Worm (Caenorhabditis elegans) whole organism, dauer: ENCODE data around the gene mcat-1.
"Not testable (repeated sequence)": the region's sequence is repeated elsewhere in the genome, so short reads cannot be mapped to it uniquely, and the experiment has no call there.

Experiments
- unc-62 ChIP-seq: sonication (generic microtip); optimal IDR thresholded peaks from 2 replicates; lab custom pipeline; 2017; ENCODE audit warnings: missing biosample characterization, missing genetic modification reagents, missing genetic modification characterization

The mcat-1 gene

DNA sequence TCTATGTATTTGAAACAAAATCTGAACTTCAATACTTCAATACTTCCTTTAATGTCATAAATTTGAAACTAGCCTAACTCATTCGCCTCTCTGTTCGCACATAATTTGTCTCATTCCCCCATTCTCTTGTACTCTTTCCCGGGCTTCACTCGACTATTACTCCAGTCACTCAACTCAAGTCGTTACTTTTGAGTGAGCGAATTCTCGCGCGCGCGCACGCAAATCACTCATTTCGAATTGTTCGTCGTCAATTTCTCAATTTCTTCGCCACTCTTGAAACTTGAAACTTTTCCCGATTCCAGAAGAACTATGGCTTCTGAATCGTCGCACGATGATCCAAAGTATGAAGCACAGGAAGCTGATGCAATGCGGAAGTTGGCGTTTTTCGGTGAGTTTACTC is 12.9 kb upstream of the mcat-1 start, which contains the start of gene col-68:
TSS of gene col-68 (plus strand) at position 301 of the 400 bp plus-strand sequence.
- TF ChIP-seq unc-62 (GFP tag; lab: Kevin White, UChicago), result no peak

DNA sequence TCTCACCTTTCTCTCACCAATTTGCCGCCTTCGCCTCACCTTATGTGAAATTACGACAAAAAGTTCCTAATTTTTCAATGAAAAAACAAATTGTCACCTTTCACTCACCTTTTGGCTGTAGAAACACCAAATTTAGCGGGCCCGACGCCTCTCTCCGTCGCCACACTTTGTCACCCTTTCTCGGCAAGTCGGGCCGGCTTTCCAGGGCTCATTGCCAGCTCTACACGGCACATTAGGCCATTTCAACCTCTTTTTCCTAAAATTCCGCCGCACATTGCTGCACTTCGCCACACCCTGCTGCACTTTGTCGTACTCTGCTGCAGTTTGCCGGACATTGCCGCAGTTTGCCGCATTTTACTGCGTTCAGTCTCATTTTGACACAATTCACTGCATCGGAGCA is 9.9 kb upstream of the mcat-1 start:
- no peak for TF ChIP-seq unc-62 (GFP tag; lab: Kevin White, UChicago)

DNA sequence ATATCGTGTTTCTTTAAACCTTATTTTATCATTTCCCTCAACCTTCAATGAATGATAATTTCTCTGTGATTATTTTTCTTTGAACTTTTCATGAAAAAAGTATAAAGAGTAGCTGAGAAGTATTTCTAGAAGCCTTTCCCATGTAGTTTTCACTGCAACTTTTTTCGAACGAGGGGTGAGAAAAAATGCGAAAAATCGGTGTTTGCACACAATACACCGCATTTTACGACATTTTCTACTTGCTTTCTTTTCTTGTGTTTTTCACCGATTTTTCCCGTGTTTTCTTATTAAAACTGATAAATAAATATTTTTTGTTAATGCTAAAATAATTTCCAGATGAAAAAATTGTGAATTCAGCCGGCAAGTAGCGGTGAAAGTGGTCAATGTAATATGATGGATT is 7.6 kb upstream of the mcat-1 start, which contains the start of gene C50D2.10:
TSS of gene C50D2.10 (plus strand) at position 245 of the 400 bp plus-strand sequence.
- TF ChIP-seq unc-62 (GFP tag; lab: Kevin White, UChicago), result not testable (repeated sequence)

ce11 chrII:97992-98763 is 6.9 kb upstream of the mcat-1 start, which contains the start of the genes luc-7L3 and sftb-6:
TSS of gene luc-7L3 (minus strand) at chrII:98027.
TSS of gene sftb-6 (plus strand) at chrII:98404.
- TF ChIP-seq unc-62 (GFP tag; lab: Kevin White, UChicago), result no peak

DNA sequence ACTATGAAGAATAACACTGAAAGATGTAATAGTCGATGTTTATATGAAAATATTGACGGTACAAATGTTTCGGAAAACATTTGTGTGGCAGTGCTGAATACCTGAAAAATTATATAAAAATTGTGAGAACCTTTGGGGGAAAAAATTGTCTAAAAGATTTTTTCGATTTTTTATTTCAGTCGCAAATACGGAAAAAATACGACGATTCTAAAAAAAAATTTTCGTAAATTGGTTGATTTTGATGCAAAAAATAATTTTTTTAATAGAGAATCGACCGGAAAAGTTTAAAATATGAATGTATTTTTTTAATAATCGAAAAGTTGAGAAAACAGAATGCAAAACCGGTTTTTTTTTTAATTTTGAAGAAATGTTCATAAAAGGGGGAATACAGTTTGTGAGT is 3.9 kb upstream of the mcat-1 start, which contains the start of gene C50D2.7:
TSS of gene C50D2.7 (minus strand) at position 101 of the 400 bp plus-strand sequence.
- TF ChIP-seq unc-62 (GFP tag; lab: Kevin White, UChicago), result no peak

- TF ChIP-seq unc-62 (GFP tag; lab: Kevin White, UChicago), result no peak
Observed at ce11 chrII:87937-88336, 3.4 kb downstream of the mcat-1 start.

DNA sequence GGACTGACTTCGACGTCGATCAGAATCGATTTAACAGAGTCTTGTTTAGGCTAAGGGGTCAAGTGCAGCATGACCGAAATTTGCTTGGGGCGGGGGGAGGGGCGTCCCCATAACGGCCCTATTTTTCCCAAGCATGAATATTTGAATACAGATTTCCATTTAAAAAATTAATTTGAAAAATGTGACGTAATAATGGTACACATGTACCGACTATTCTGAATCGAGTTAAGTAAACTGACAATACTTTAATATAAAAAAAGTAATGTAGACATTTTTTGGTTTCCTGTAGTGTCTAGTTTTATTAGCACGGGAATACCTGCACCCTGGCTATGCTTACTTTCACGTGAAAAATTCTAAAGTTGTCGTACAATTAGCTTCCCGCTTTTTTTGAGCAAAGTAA is 4.5 kb downstream of the mcat-1 start:
- TF ChIP-seq unc-62 (GFP tag; lab: Kevin White, UChicago), result no peak

DNA sequence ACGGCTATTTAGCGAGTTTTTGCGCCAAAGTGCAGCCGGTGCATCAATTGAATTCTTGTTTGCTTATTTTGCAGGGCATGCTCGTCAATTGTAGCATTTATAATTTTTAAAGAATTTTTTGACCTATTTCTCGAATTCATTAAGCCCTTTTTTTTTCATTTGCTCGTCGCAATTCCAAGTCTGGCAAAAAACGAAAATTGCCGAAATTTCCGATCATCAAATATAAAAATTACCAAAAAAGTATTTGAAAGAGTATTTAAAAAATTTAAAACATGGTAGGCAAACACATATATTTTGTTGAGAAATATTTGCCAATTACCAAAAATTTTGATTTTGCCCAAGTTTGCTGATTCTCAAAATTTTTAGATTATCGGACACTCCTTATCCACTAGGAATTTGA is 7.2 kb downstream of the mcat-1 start, which contains the start of gene C50D2.6:
TSS of gene C50D2.6 (plus strand) at position 301 of the 400 bp plus-strand sequence.
- no peak for TF ChIP-seq unc-62 (GFP tag; lab: Kevin White, UChicago)

DNA sequence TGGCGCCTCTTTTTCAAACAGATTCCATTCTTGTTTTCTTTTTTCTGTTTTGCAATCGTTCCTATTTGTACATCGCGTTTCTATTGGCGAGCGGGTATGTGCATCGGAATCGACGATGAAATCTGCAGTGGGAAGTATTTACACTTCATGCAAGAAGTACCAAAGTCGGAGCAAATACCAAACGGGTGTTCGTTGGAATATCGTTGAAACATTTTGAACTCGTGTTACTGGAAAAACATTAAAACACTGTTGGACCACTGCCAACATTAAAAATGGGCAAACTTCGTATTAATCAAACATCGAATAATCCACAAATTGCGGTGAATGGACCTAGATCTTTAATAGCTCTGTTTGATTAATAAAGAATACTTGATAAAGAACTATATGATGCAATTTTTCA is 12.2 kb downstream of the mcat-1 start, which contains the start of gene C23H3.9:
TSS of gene C23H3.9 (minus strand) at position 101 of the 400 bp plus-strand sequence.
- no peak for TF ChIP-seq unc-62 (GFP tag; lab: Kevin White, UChicago)

DNA sequence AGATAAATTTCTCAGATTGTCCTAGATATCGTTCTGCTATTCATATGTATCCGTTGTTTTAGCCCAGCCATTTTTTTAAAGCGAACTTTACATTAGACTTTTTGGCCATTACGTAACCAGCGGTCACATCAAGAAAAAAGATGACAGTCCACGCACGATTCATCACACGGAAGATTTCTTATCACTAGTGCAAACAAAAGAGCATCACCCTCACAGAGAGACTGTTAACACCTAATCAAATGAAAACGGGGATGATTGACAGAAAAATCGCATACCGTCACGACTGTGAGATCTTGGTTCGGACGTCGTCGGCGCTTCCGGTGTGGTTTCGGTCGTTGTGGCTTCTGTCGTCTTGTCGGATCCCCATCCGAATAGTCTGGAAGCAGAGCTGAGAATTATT is 14.7 kb downstream of the mcat-1 start:
- no peak for TF ChIP-seq unc-62 (GFP tag; lab: Kevin White, UChicago)

ce11 chrII:75831-76230 is 15.5 kb downstream of the mcat-1 start:
- TF ChIP-seq unc-62 (GFP tag; lab: Kevin White, UChicago), result no peak

ce11 chrII:73892-74291 is 17.4 kb downstream of the mcat-1 start:
- no peak for TF ChIP-seq unc-62 (GFP tag; lab: Kevin White, UChicago)

ce11 chrII:73329-73728 is 18.0 kb downstream of the mcat-1 start:
- TF ChIP-seq unc-62 (GFP tag; lab: Kevin White, UChicago), result no peak

DNA sequence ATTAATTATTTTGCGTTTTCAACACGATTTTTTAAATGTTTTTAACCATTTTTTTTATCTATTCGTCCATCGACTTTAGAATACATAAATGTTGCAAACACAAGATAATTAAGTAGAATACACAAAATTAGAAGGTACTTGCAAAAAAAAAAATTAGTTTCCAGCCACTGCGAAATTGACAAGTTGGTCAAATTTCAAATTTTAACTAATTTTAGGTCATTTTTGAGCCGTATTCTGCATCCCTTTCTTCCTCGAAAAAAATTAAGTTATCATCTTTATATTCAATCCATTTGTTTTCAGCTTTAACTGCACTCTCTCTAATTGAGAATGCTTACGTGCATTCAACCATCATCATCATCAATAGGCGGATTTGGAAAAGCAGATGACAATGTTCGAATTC is 22.0 kb downstream of the mcat-1 start, which contains the start of gene egl-26:
TSS of gene egl-26 (plus strand) at position 301 of the 400 bp plus-strand sequence.
- TF ChIP-seq unc-62 (GFP tag; lab: Kevin White, UChicago), result no peak

DNA sequence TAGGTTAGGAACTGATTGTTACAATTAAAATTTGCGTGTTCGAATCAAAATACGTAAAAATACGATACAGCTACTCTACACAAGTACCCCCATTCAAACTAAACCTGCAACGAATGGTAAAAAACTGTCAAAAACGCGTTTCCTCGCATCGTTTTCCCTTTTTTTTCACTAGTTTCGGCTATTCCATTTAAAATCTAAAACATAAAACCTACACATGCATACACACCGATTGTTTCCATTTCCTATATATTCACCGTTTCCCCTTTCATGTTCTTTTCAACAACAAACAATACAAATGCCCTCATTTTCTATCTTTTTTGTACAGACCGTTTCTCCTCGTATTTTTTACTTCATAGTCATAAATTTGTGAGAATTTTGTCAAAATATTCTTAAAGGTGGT is 22.6 kb downstream of the mcat-1 start:
- no peak for TF ChIP-seq unc-62 (GFP tag; lab: Kevin White, UChicago)

ce11 chrII:67663-68062 is 23.7 kb downstream of the mcat-1 start:
- no peak for TF ChIP-seq unc-62 (GFP tag; lab: Kevin White, UChicago)

ce11 chrII:66322-66721 is 25.0 kb downstream of the mcat-1 start:
- TF ChIP-seq unc-62 (GFP tag; lab: Kevin White, UChicago), result no peak
